Worm (Caenorhabditis elegans): ENCODE data around the gene F28A12.3.

Gene F28A12.3

DNA sequence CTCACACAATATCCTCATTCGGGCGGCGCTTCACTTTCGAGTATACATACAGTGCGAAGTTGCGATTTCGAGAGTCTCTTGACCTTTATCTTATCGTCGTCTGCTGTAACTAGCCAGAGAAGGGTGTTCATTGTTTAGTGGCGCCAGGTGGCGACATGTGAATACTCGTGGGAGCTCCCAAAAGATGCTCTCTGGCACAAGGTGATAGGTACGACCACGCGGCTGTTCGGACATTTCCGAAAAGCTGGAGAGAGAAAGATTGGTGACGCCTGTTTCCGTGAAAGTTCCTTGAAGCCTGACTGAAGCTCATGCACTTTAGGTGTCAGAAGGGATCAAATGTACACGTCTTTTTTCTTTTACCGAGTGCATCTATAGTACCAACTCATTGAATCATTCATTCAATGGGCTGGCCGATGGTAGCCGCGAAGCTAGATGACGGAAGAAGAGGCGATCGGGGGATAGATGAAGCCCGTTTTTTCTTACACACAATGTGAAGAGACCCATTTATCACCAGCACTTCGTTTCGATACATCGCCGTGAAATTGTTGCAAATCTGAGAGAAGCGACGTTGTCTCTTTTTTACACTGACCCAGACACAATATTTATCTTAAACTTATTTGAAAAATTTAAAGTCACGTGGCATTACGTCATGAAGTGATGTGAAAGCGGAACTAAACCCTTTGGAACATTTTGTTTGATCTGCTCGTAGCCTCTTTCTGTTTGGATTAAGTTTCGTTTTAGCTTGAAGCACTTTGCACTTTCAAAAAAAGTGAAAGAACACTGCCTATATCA lies 26.3 kb upstream of the F28A12.3 start:
- TF ChIP-seq lin-38 (GFP tag; IDR thresholded peaks at IDR 0.05): no peak
- TF ChIP-seq set-16 (GFP tag; IDR thresholded peaks at IDR 0.05): no peak; the same call in 1 of the 2 replicates
- TF ChIP-seq hlh-11 (tag; optimal IDR thresholded peaks at IDR 0.05): peak; percentile 38
- peak in 1 of 2 experiments; percentile 67 for TF ChIP-seq unc-62 (GFP tag; optimal IDR thresholded peaks at IDR 0.05 in 1 of 2)
- no peak for TF ChIP-seq unc-62 (tag; optimal IDR thresholded peaks at IDR 0.05)
- no peak for TF ChIP-seq daf-19 (GFP tag; conservative IDR thresholded peaks at IDR 0.05)
- TF ChIP-seq nhr-10 (tag; optimal IDR thresholded peaks at IDR 0.05): no peak
- peak; percentile 34 for TF ChIP-seq hlh-30 (tag; optimal IDR thresholded peaks at IDR 0.05; ENCODE audit: insufficient read depth)
- TF ChIP-seq tra-1 (GFP tag; IDR thresholded peaks at IDR 0.05): no peak
- TF ChIP-seq ceh-62 (tag; optimal IDR thresholded peaks at IDR 0.05): no peak
- TF ChIP-seq mdl-1 (tag; optimal IDR thresholded peaks at IDR 0.05): no peak
- TF ChIP-seq F26F4.8 (GFP tag; conservative IDR thresholded peaks at IDR 0.05): no peak
- TF ChIP-seq dmd-9 (GFP tag; IDR thresholded peaks at IDR 0.05): no peak
- no peak for TF ChIP-seq skn-1 (tag; optimal IDR thresholded peaks at IDR 0.05)
- no peak for TF ChIP-seq fkh-10 (GFP tag; optimal IDR thresholded peaks at IDR 0.05)
- no peak for TF ChIP-seq php-3 (GFP tag; IDR thresholded peaks at IDR 0.05)
- TF ChIP-seq spr-3 (GFP tag; optimal IDR thresholded peaks at IDR 0.05): no peak
- TF ChIP-seq zip-11 (GFP tag; IDR thresholded peaks at IDR 0.05): no peak
- no peak for TF ChIP-seq dmd-8 (GFP tag; IDR thresholded peaks at IDR 0.05)
- TF ChIP-seq aha-1 (tag): peak; percentile 22
- no peak for TF ChIP-seq unc-39 (tag; optimal IDR thresholded peaks at IDR 0.05)
- no peak for TF ChIP-seq nhr-111 (GFP tag; optimal IDR thresholded peaks at IDR 0.05)
- peak; percentile 10 for TF ChIP-seq nhr-11 (tag; optimal IDR thresholded peaks at IDR 0.05)
- no peak for TF ChIP-seq ceh-44 (GFP tag; IDR thresholded peaks at IDR 0.05)
- no peak for TF ChIP-seq nhr-48 (tag; optimal IDR thresholded peaks at IDR 0.05)
- no peak for TF ChIP-seq snpc-4 (tag; optimal IDR thresholded peaks at IDR 0.05)
- TF ChIP-seq nhr-76 (tag; optimal IDR thresholded peaks at IDR 0.05): no peak
- no peak for TF ChIP-seq daf-12 (tag; optimal IDR thresholded peaks at IDR 0.05)
- no peak for TF ChIP-seq duxl-1 (tag; optimal IDR thresholded peaks at IDR 0.05; ENCODE audit: poor library complexity)
- TF ChIP-seq dpl-1 (GFP tag; optimal IDR thresholded peaks at IDR 0.05): no peak
- peak; percentile 0 for TF ChIP-seq mxl-3 (GFP tag; optimal IDR thresholded peaks at IDR 0.05)
- no peak for TF ChIP-seq rbr-2 (tag; optimal IDR thresholded peaks at IDR 0.05)
- peak in 1 of 2 experiments; percentile 39 for TF ChIP-seq daf-16 (GFP tag; optimal IDR thresholded peaks at IDR 0.05)
- no peak for TF ChIP-seq daf-16 (tag; optimal IDR thresholded peaks at IDR 0.05)
- TF ChIP-seq ces-1 (GFP tag; optimal IDR thresholded peaks at IDR 0.05): no peak
- no peak for TF ChIP-seq mdt-29 (GFP tag; IDR thresholded peaks at IDR 0.05)
- TF ChIP-seq nhr-41 (GFP tag; IDR thresholded peaks at IDR 0.05): no peak
- TF ChIP-seq vab-7 (GFP tag; IDR thresholded peaks at IDR 0.05): no peak

DNA sequence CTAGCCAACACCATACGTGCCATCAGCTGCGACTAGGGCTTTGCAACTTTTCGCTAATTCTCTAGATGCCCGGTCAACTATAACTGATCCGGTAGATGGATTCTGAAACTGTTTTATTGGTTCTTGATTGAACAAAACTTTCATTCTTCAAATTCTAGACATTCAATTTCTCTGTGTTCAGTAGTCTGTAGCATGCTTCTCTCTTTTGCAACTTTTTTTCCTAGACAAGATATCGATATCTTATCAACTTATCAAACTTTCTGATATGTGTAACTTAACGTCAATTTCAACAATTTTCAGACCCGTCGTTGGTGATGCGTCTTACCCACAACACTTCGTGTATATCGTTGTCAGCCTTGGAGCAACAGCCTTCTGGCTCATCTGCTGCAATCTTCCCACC lies 24.6 kb upstream of the F28A12.3 start, which contains the start of gene ZC190.4:
Gene ZC190.4, plus strand, starts transcription at position 301 of the 400 bp plus-strand sequence.
- no peak for TF ChIP-seq D1046.2 (GFP tag; IDR thresholded peaks at IDR 0.05)
- TF ChIP-seq dmd-6 (GFP tag; IDR thresholded peaks at IDR 0.05): 0 out of 2 replicates have a peak, but pooled peaks have one; percentile 9

DNA sequence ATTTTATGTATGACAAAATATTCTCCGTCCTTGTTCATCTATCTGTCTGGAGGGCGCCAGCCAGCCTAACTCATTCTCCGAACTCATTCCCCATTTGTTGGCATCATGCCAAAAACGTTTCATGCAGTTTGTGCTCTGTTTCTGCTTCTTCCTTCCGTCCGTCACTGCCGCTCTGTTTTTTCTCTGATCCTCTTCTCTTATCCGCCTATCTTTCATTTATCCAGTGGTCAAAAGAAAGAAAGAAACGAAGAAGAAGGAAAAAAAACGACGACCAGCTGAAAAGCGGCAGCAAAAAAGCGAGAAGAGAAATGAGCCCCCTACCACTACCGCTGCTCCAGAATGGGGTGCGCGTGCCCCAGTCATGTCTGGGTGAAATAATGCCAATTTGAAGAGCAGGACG lies 21.9 kb upstream of the F28A12.3 start:
- peak; percentile 46; the same call in 1 of the 2 replicates for TF ChIP-seq hmg-1.1 (GFP tag; IDR thresholded peaks at IDR 0.05)
- TF ChIP-seq lsy-2 (tag; optimal IDR thresholded peaks at IDR 0.05): peak in 1 of 2 experiments; percentile 28
- no peak for TF ChIP-seq mxl-3 (GFP tag; optimal IDR thresholded peaks at IDR 0.05)
- 0 out of 2 replicates have a peak, but pooled peaks have one; percentile 45 for TF ChIP-seq egl-43 (GFP tag; IDR thresholded peaks at IDR 0.05)
- TF ChIP-seq nhr-48 (tag; optimal IDR thresholded peaks at IDR 0.05): peak; percentile 10
- TF ChIP-seq mep-1 (tag; optimal IDR thresholded peaks at IDR 0.05): peak; percentile 17
- TF ChIP-seq hlh-11 (tag; optimal IDR thresholded peaks at IDR 0.05): peak; percentile 45
- TF ChIP-seq hlh-30 (tag; optimal IDR thresholded peaks at IDR 0.05; ENCODE audit: insufficient read depth): peak; percentile 62
- peak; percentile 40 for TF ChIP-seq set-16 (GFP tag; IDR thresholded peaks at IDR 0.05)
- TF ChIP-seq unc-62 (GFP tag; optimal IDR thresholded peaks at IDR 0.05 in 1 of 2): peak in 1 of 2 experiments; percentile 96
- TF ChIP-seq unc-62 (tag; optimal IDR thresholded peaks at IDR 0.05): no peak
- TF ChIP-seq ceh-20 (GFP tag; IDR thresholded peaks at IDR 0.05): no peak
- TF ChIP-seq duxl-1 (tag; optimal IDR thresholded peaks at IDR 0.05; ENCODE audit: poor library complexity): peak; percentile 3
- TF ChIP-seq lin-1 (GFP tag; IDR thresholded peaks at IDR 0.05): no peak
- peak in 1 of 2 experiments; percentile 54 for TF ChIP-seq mdl-1 (tag; optimal IDR thresholded peaks at IDR 0.05)
- TF ChIP-seq pqm-1 (tag; optimal IDR thresholded peaks at IDR 0.05): no peak
- TF ChIP-seq hif-1 (tag; optimal IDR thresholded peaks at IDR 0.05): peak in 1 of 2 experiments; percentile 4
